Worm (Caenorhabditis elegans): ENCODE results near the gene sel-9.

DNA sequence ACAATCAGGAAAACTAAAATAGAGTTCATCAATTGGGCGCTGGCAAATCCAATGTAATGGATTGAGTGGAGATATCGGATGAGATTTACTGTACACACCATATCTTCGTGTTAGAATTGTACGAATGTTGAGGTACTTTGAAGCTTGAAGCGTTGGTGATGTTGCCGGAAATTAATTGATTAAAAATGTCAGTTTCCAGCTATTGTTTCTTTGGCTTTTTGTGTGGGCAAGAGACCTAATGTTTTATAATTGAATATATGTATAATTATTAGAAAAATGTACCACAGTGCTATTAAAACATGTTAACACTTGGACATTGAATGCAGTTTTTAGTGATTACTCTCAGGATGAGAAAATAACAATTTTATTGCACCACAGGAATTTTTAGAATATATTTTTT lies 23.6 kb downstream of the sel-9 start, which contains the start of gene str-136:
- TF ChIP-seq dao-5 (tag; optimal IDR thresholded peaks at IDR 0.05) = no peak
- no peak for TF ChIP-seq him-1 (tag; optimal IDR thresholded peaks at IDR 0.05)
